Worm (Caenorhabditis elegans): ENCODE results near the gene irld-18.

irld-18 gene

ce11 chrIV:14587589-14587988 is 6.8 kb upstream of the irld-18 start:
- TF ChIP-seq mls-2 (tag; optimal IDR thresholded peaks at IDR 0.05) (no peak), nhr-237 (tag; optimal IDR thresholded peaks at IDR 0.05) (no peak), hlh-1 (tag; optimal IDR thresholded peaks at IDR 0.05) (no peak), blmp-1 (tag; optimal IDR thresholded peaks at IDR 0.05) (no peak), elt-1 (tag; optimal IDR thresholded peaks at IDR 0.05; ENCODE audit: borderline replicate concordance, insufficient read depth) (no peak), ztf-11 (tag; optimal IDR thresholded peaks at IDR 0.05) (no peak), ceh-39 (tag; optimal IDR thresholded peaks at IDR 0.05) (no peak), ces-1 (GFP tag; optimal IDR thresholded peaks at IDR 0.05) (no peak), unc-120 (tag; optimal IDR thresholded peaks at IDR 0.05; ENCODE audit: poor library complexity, severe bottlenecking) (no peak), unc-39 (tag; optimal IDR thresholded peaks at IDR 0.05) (no peak)

- TF ChIP-seq blmp-1 (tag; optimal IDR thresholded peaks at IDR 0.05): no peak
- TF ChIP-seq ceh-43 (GFP tag; optimal IDR thresholded peaks at IDR 0.05): no peak
- no peak for TF ChIP-seq lsy-2 (tag; optimal IDR thresholded peaks at IDR 0.05)
- TF ChIP-seq sptf-1 (tag; optimal IDR thresholded peaks at IDR 0.05): no peak
- no peak for TF ChIP-seq unc-39 (tag; optimal IDR thresholded peaks at IDR 0.05)
These were observed 5.9 kb upstream of the irld-18 start for ce11 chrIV:14586759-14587158.

- TF ChIP-seq tbx-8 (GFP tag; optimal IDR thresholded peaks at IDR 0.05): no peak
- no peak for TF ChIP-seq drap-1 (GFP tag; optimal IDR thresholded peaks at IDR 0.05)
- no peak for TF ChIP-seq ceh-83 (GFP tag; optimal IDR thresholded peaks at IDR 0.05)
- no peak for TF ChIP-seq elt-1 (tag; optimal IDR thresholded peaks at IDR 0.05; ENCODE audit: borderline replicate concordance, insufficient read depth)
- no peak for TF ChIP-seq unc-62 (GFP tag; optimal IDR thresholded peaks at IDR 0.05)
- no peak for TF ChIP-seq unc-120 (tag; optimal IDR thresholded peaks at IDR 0.05; ENCODE audit: poor library complexity, severe bottlenecking)
- no peak for TF ChIP-seq M03D4.4 (tag; optimal IDR thresholded peaks at IDR 0.05)
These were observed 2.1 kb downstream of the irld-18 start, which contains the start of gene Y57G11B.8 for ce11 chrIV:14578650-14579193. Gene Y57G11B.8, minus strand, starts transcription at chrIV:14578700.

ce11 chrIV:14576471-14576870 is 4.4 kb downstream of the irld-18 start:
- peak; percentile 63 for TF ChIP-seq M03D4.4 (tag; optimal IDR thresholded peaks at IDR 0.05)
- TF ChIP-seq flh-1 (GFP tag; optimal IDR thresholded peaks at IDR 0.05): peak; percentile 16
- TF ChIP-seq elt-1 (tag; optimal IDR thresholded peaks at IDR 0.05; ENCODE audit: borderline replicate concordance, insufficient read depth): no peak
- no peak for TF ChIP-seq lin-13 (tag; optimal IDR thresholded peaks at IDR 0.05)
- TF ChIP-seq bed-3 (GFP tag; optimal IDR thresholded peaks at IDR 0.05): peak; percentile 22
- TF ChIP-seq cnd-1 (tag; optimal IDR thresholded peaks at IDR 0.05): peak; percentile 71
- peak; percentile 81 for TF ChIP-seq ceh-83 (GFP tag; optimal IDR thresholded peaks at IDR 0.05)
- no peak for TF ChIP-seq sem-2 (GFP tag; optimal IDR thresholded peaks at IDR 0.05)
- TF ChIP-seq ham-2 (GFP tag; optimal IDR thresholded peaks at IDR 0.05): peak; percentile 71

- TF ChIP-seq ces-1 (GFP tag; optimal IDR thresholded peaks at IDR 0.05) (no peak), nhr-237 (tag; optimal IDR thresholded peaks at IDR 0.05) (no peak), unc-62 (GFP tag; optimal IDR thresholded peaks at IDR 0.05) (no peak), lin-32 (GFP tag; optimal IDR thresholded peaks at IDR 0.05) (no peak), lsy-2 (tag; optimal IDR thresholded peaks at IDR 0.05) (no peak), M03D4.4 (tag; optimal IDR thresholded peaks at IDR 0.05) (no peak), nhr-28 (tag; optimal IDR thresholded peaks at IDR 0.05) (no peak), snpc-4 (tag; optimal IDR thresholded peaks at IDR 0.05) (no peak), blmp-1 (tag; optimal IDR thresholded peaks at IDR 0.05) (no peak), flh-1 (GFP tag; optimal IDR thresholded peaks at IDR 0.05) (no peak), nhr-12 (tag; optimal IDR thresholded peaks at IDR 0.05) (no peak), elt-3 (tag; optimal IDR thresholded peaks at IDR 0.05) (no peak)
These were observed 6.5 kb downstream of the irld-18 start, which contains the start of the genes Y57G11B.3 and Y57G11B.5 for ce11 chrIV:14574282-14574869. Gene Y57G11B.3, minus strand, starts transcription at chrIV:14574382. Gene Y57G11B.5, plus strand, starts transcription at chrIV:14574819.

- TF ChIP-seq mls-2 (tag; optimal IDR thresholded peaks at IDR 0.05): no peak
- TF ChIP-seq M03D4.4 (tag; optimal IDR thresholded peaks at IDR 0.05): no peak
- TF ChIP-seq ces-1 (GFP tag; optimal IDR thresholded peaks at IDR 0.05): no peak
- TF ChIP-seq sptf-1 (tag; optimal IDR thresholded peaks at IDR 0.05): no peak
- no peak for TF ChIP-seq ceh-83 (GFP tag; optimal IDR thresholded peaks at IDR 0.05)
- TF ChIP-seq nhr-76 (tag; optimal IDR thresholded peaks at IDR 0.05): no peak
- TF ChIP-seq unc-120 (tag; optimal IDR thresholded peaks at IDR 0.05; ENCODE audit: poor library complexity, severe bottlenecking): no peak
- TF ChIP-seq unc-39 (tag; optimal IDR thresholded peaks at IDR 0.05): no peak
- TF ChIP-seq sem-2 (GFP tag; optimal IDR thresholded peaks at IDR 0.05): no peak
- no peak for TF ChIP-seq elt-3 (tag; optimal IDR thresholded peaks at IDR 0.05)
- TF ChIP-seq mab-5 (tag; optimal IDR thresholded peaks at IDR 0.05): no peak
These were observed 7.8 kb downstream of the irld-18 start for ce11 chrIV:14573068-14573467.
